Fruit fly (Drosophila melanogaster): ENCODE data around the gene Tim9b.

DNA sequence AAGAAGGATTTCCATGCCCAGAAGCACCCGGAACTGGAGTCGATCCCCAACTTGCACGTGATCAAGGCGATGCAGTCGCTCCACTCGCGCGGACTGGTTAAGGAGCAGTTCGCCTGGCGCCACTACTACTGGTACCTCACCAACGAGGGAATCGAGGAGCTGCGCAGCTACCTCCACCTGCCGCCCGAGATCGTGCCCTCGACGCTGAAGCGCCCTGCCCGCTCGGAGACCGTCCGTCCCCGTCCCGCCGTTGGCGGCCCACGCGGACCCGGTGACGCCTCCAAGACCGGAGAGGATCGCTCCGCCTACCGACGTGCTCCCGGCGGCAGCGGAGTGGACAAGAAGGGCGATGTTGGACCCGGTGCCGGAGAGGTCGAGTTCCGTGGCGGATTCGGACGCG is 19.8 kb downstream of the Tim9b start:
- TF ChIP-seq Dfd (GFP tag; optimal IDR thresholded peaks at IDR 0.05) (peak; percentile 87), br (GFP tag; optimal IDR thresholded peaks at IDR 0.05) (no peak), h (GFP tag; optimal IDR thresholded peaks at IDR 0.05) (no peak), jim (GFP tag; optimal IDR thresholded peaks at IDR 0.05) (no peak), CG32264 (GFP tag; optimal IDR thresholded peaks at IDR 0.05) (no peak), psq (GFP tag; optimal IDR thresholded peaks at IDR 0.05) (no peak), sv (GFP tag; optimal IDR thresholded peaks at IDR 0.05) (no peak), OdsH (GFP tag; optimal IDR thresholded peaks at IDR 0.05) (no peak), CG9705 (GFP tag; optimal IDR thresholded peaks at IDR 0.05) (no peak), Hnf4 (GFP tag; optimal IDR thresholded peaks at IDR 0.05) (no peak), Hr78 (GFP tag; optimal IDR thresholded peaks at IDR 0.05) (no peak), GATAd (GFP tag; optimal IDR thresholded peaks at IDR 0.05) (no peak)

Measured in whole organism, wandering third instar larva.